Worm (Caenorhabditis elegans) whole organism, midembryonic: ENCODE measurements around the gene nmy-3.

Source experiments
- cog-1 ChIP-seq: sonication (generic microtip); optimal IDR thresholded peaks from 2 replicates; lab custom pipeline; 2016; ENCODE audit warnings: missing genetic modification characterization, missing compliant biosample characterization
- flt-1 ChIP-seq: fragments of 200-800 bp; sonication (Bioruptor generic); IDR thresholded peaks from 2 replicates; pipeline ENCODE4 v1.3.6; 2022; ENCODE audit warnings: missing genetic modification characterization, missing compliant biosample characterization
- klf-2 ChIP-seq: fragments of 200-800 bp; sonication (Bioruptor generic); conservative IDR thresholded peaks from 2 replicates; pipeline ENCODE4 v1.3.6; 2022; ENCODE audit warnings: missing genetic modification reagents, missing genetic modification characterization, missing compliant biosample characterization
- med-1 ChIP-seq: sonication (generic microtip); optimal IDR thresholded peaks from 2 replicates; lab custom pipeline; 2017; ENCODE audit warnings: missing genetic modification characterization, mild to moderate bottlenecking, missing compliant biosample characterization, antibody characterized with exemption, missing genetic modification reagents; ENCODE audit not compliant: insufficient read depth
- tab-1 ChIP-seq: fragments of 200-800 bp; sonication (Bioruptor generic); IDR thresholded peaks from 2 replicates; pipeline ENCODE4 v1.3.6; 2022; ENCODE audit warnings: missing genetic modification characterization, missing compliant biosample characterization
- ztf-29 ChIP-seq: fragments of 200-800 bp; sonication (Bioruptor generic); IDR thresholded peaks from 2 replicates; pipeline ENCODE4 v1.3.6; 2022; ENCODE audit warnings: missing genetic modification reagents, missing genetic modification characterization, missing compliant biosample characterization

DNA sequence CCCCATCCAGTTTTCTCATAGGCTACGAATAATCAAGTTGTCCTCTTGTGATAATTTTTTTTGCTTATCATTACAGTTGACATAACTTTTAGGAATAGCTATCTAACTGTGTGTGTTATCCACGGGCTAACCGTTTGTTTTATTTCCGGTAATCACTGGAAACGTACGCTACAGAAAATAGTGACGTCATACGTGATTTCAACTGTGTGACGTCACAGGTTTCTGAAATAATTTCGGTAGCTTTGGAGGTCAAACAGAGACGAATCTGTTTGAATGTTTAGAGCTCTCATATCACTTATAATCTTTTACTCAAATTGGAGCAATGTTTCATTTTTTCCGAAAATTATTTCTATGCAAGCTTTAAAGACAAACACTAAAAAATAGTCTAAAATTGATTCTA is 17.4 kb upstream of the nmy-3 start:
- TF ChIP-seq ztf-29 (GFP tag; lab: Robert Waterston, UW), result no peak
- TF ChIP-seq cog-1 (tag; lab: Kevin White, UChicago), result no peak
- TF ChIP-seq med-1 (GFP tag; lab: Kevin White, UChicago), result no peak
- no peak for TF ChIP-seq flt-1 (GFP tag; lab: Robert Waterston, UW)
- no peak for TF ChIP-seq tab-1
- no peak for TF ChIP-seq klf-2
